Fruit fly (Drosophila melanogaster): Measurements from ENCODE around the gene CG17104.
A peak's percentile ranks its signal among the peaks of the same experiment; 100 is the strongest.

Gene CG17104

DNA sequence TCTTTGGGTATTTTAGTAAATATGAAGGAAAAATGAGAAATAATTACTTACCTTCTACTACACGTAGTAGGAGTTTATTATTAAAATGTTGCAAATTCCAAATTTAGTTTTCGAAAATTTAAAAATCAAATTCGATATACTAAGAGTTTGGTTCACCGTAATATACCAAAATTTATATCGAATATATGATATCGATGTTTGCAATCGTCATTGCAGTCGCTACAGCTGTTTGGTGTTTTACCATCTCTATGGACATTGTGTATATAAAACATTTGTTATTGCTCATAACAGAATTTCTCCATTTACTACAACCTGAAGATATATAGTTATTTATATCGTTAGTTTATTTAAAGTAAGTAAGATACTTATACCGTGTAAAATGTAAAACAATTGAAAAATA lies 51.8 kb downstream of the CG17104 start, which contains the start of gene CG6443 (continued):
- TF ChIP-seq MTF-1 (GFP tag; optimal IDR thresholded peaks at IDR 0.05; ENCODE audit: borderline replicate concordance) (no peak), Fer2 (tag; optimal IDR thresholded peaks at IDR 0.05) (no peak), CG8478 (optimal IDR thresholded peaks at IDR 0.05) (no peak), Camta (GFP tag; optimal IDR thresholded peaks at IDR 0.05) (no peak), CG32767 (GFP tag; IDR thresholded peaks at IDR 0.05) (no peak), CG15601 (tag; optimal IDR thresholded peaks at IDR 0.05) (peak; percentile 16), CG4424 (GFP tag; optimal IDR thresholded peaks at IDR 0.05) (no peak), CG2202 (tag; optimal IDR thresholded peaks at IDR 0.05) (no peak), H15 (GFP tag; IDR thresholded peaks at IDR 0.05) (no peak), tll (GFP tag; optimal IDR thresholded peaks at IDR 0.05) (no peak), CG17361 (GFP tag; IDR thresholded peaks at IDR 0.05) (no peak), prd (optimal IDR thresholded peaks at IDR 0.05) (no peak), prd (GFP tag; IDR thresholded peaks at IDR 0.05) (no peak), CG32772 (GFP tag; IDR thresholded peaks at IDR 0.05) (no peak), CG17829 (tag; optimal IDR thresholded peaks at IDR 0.05) (no peak), lmd (GFP tag; IDR thresholded peaks at IDR 0.05) (no peak), CG6765 (GFP tag; optimal IDR thresholded peaks at IDR 0.05) (no peak), chif (GFP tag; optimal IDR thresholded peaks at IDR 0.05) (no peak), CG12391 (tag; optimal IDR thresholded peaks at IDR 0.05) (no peak), rib (GFP tag; IDR thresholded peaks at IDR 0.05) (no peak), CG11560 (tag; IDR thresholded peaks at IDR 0.05) (peak; percentile 97), CG10267 (tag; optimal IDR thresholded peaks at IDR 0.05) (peak; percentile 20), Ets97D (GFP tag; optimal IDR thresholded peaks at IDR 0.05) (peak; percentile 31), sug (tag; optimal IDR thresholded peaks at IDR 0.05) (no peak), zen2 (GFP tag; IDR thresholded peaks at IDR 0.05; ENCODE audit: partially characterized antibody) (peak; percentile 8; the same call in 1 of the 3 replicates), CG2120 (GFP tag; optimal IDR thresholded peaks at IDR 0.05) (no peak), Scr (GFP tag; IDR thresholded peaks at IDR 0.05; ENCODE audit: partially characterized antibody) (peak; percentile 76), CG10321 (GFP tag; IDR thresholded peaks at IDR 0.05) (no peak), Sox102F (GFP tag; optimal IDR thresholded peaks at IDR 0.05) (no peak), CG2678 (tag; optimal IDR thresholded peaks at IDR 0.05) (no peak), croc (GFP tag; conservative IDR thresholded peaks at IDR 0.05) (no peak), Spps (tag; optimal IDR thresholded peaks at IDR 0.05) (no peak), CG9727 (GFP tag; optimal IDR thresholded peaks at IDR 0.05) (no peak), pfk (GFP tag; optimal IDR thresholded peaks at IDR 0.05) (no peak), CG6654 (GFP tag; optimal IDR thresholded peaks at IDR 0.05) (no peak), slbo (GFP tag; IDR thresholded peaks at IDR 0.05) (no peak), tap (tag; optimal IDR thresholded peaks at IDR 0.05) (no peak), Hmr (GFP tag; optimal IDR thresholded peaks at IDR 0.05) (no peak), phol (tag; optimal IDR thresholded peaks at IDR 0.05) (peak; percentile 9), tin (GFP tag; optimal IDR thresholded peaks at IDR 0.05) (no peak), sqz (GFP tag; optimal IDR thresholded peaks at IDR 0.05) (no peak), CG18599 (GFP tag; optimal IDR thresholded peaks at IDR 0.05) (no peak), stwl (tag; optimal IDR thresholded peaks at IDR 0.05) (peak; percentile 89), p53 (GFP tag; optimal IDR thresholded peaks at IDR 0.05) (no peak), CG17359 (tag; optimal IDR thresholded peaks at IDR 0.05) (no peak), CG14710 (tag; optimal IDR thresholded peaks at IDR 0.05) (peak; percentile 19), Taf1 (GFP tag; IDR thresholded peaks at IDR 0.05) (no peak), pzg (GFP tag; optimal IDR thresholded peaks at IDR 0.05) (peak; percentile 73), CG12942 (GFP tag; optimal IDR thresholded peaks at IDR 0.05) (no peak), CG3281 (GFP tag; optimal IDR thresholded peaks at IDR 0.05) (no peak), Max (GFP tag; optimal IDR thresholded peaks at IDR 0.05) (no peak)
